Worm (Caenorhabditis elegans): Measurements from ENCODE around the gene cyp-35A3.

- TF ChIP-seq ama-1 (optimal IDR thresholded peaks at IDR 0.05) (no peak), flt-1 (GFP tag; IDR thresholded peaks at IDR 0.05) (no peak), F13C5.2 (tag; optimal IDR thresholded peaks at IDR 0.05) (no peak), pes-1 (GFP tag; IDR thresholded peaks at IDR 0.05) (no peak), scrt-1 (GFP tag; IDR thresholded peaks at IDR 0.05) (no peak), ceh-13 (GFP tag; optimal IDR thresholded peaks at IDR 0.05) (no peak), tbx-11 (GFP tag; IDR thresholded peaks at IDR 0.05) (no peak)
Measured at ce11 chrV:4016780-4017179, 5.6 kb upstream of the cyp-35A3 start, which contains the start of gene srw-89.
